Worm (Caenorhabditis elegans): Measurements from ENCODE around the gene F42E8.1.

DNA sequence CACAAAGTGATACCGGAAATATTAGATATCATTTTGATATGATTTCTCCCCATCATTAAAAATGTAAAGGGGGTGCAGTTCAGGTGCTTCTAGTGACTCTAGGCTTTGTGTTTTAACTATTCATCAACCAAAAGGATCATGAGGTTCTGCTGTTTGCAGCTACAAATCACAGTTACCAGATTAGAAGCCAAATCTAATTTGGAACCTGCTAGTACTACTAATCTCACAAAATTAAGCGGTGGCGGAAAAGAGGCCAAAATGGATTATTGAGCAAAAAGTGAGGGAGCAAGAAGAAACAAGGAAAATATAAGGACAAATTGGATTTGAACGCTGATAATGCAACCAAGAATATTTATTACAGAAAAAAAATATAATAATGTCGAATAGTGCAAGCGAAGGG, 12.2 kb downstream of the F42E8.1 start:
- TF ChIP-seq flt-1 (GFP tag; IDR thresholded peaks at IDR 0.05) (no peak), tab-1 (GFP tag; IDR thresholded peaks at IDR 0.05) (no peak), klf-2 (GFP tag; conservative IDR thresholded peaks at IDR 0.05) (no peak), med-1 (GFP tag; optimal IDR thresholded peaks at IDR 0.05; ENCODE audit: insufficient read depth) (no peak), ref-1 (GFP tag; conservative IDR thresholded peaks at IDR 0.05) (no peak)
